Worm (Caenorhabditis elegans): Measurements from ENCODE around the gene srab-8.

DNA sequence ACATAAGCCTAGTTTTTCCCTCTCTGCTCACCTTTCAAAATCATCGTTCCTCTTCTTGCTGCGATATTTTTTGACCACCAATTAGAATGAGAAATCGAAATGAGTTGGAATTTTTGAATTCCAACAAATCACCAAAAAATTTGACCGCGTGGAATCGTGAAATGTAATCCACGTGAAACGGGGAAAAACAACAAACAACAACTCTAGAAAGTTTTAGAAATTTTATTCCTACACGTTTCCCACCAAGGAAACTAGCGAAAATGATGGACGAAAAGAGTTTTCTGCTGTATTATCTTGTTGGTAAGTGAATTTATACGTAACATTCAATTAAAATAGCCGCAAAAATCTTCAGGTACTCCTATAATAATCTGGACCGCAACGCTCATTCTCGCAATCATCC is 37.8 kb upstream of the srab-8 start, which contains the start of the genes irld-3 and F02C9.1:
- TF ChIP-seq nhr-11 (tag; optimal IDR thresholded peaks at IDR 0.05) (no peak), hlh-6 (tag; optimal IDR thresholded peaks at IDR 0.05) (no peak), pros-1 (tag; optimal IDR thresholded peaks at IDR 0.05) (no peak), che-1 (tag; optimal IDR thresholded peaks at IDR 0.05) (no peak), ama-1 (optimal IDR thresholded peaks at IDR 0.05) (no peak), ztf-16 (tag; optimal IDR thresholded peaks at IDR 0.05) (no peak), tbx-7 (tag; optimal IDR thresholded peaks at IDR 0.05) (no peak), ets-4 (tag; optimal IDR thresholded peaks at IDR 0.05) (no peak), lin-11 (tag; optimal IDR thresholded peaks at IDR 0.05) (no peak), nfya-1 (tag; optimal IDR thresholded peaks at IDR 0.05) (no peak), fax-1 (tag; optimal IDR thresholded peaks at IDR 0.05) (no peak), pha-2 (tag; optimal IDR thresholded peaks at IDR 0.05) (no peak)
